Fruit fly (Drosophila melanogaster) whole organism, embryonic: Measurements from ENCODE around the gene Pgant8.
A peak's percentile ranks its signal among the peaks of the same experiment; 100 is the strongest.

ENCODE experiments used
- CG10959 ChIP-seq: fragments of 200-800 bp; sonication (Bioruptor generic); IDR thresholded peaks from 2 replicates; pipeline ENCODE4 v1.3.6; 2022; ENCODE audit warnings: missing biosample characterization, missing genetic modification characterization
- CG11504 ChIP-seq: fragments of 200-800 bp; sonication (Bioruptor generic); optimal IDR thresholded peaks from 3 replicates; lab custom pipeline; 2019; ENCODE audit warnings: missing biosample characterization, mild to moderate bottlenecking, missing genetic modification characterization, moderate library complexity
- CG12071 ChIP-seq: fragments of 200-800 bp; sonication (Bioruptor generic); optimal IDR thresholded peaks from 3 replicates; lab custom pipeline; 2018; ENCODE audit warnings: missing biosample characterization, mild to moderate bottlenecking, missing genetic modification characterization
- CG12391 ChIP-seq: fragments of 200-800 bp; sonication (Bioruptor generic); optimal IDR thresholded peaks from 3 replicates; lab custom pipeline; 2018; ENCODE audit warnings: missing biosample characterization, mild to moderate bottlenecking, missing genetic modification characterization, moderate library complexity
- CG13123 ChIP-seq: fragments of 200-800 bp; sonication (Bioruptor generic); optimal IDR thresholded peaks from 2 replicates; lab custom pipeline; 2016; ENCODE audit warnings: missing biosample characterization, missing genetic modification characterization
- CG13424 ChIP-seq: fragments of 200-800 bp; sonication (Bioruptor generic); optimal IDR thresholded peaks from 2 replicates; lab custom pipeline; 2019; ENCODE audit warnings: missing biosample characterization, mild to moderate bottlenecking, missing genetic modification characterization, moderate library complexity
- CG14050 ChIP-seq: fragments of 200-800 bp; sonication (Bioruptor generic); IDR thresholded peaks from 3 replicates; pipeline ENCODE4 v1.3.6; 2022; ENCODE audit warnings: missing biosample characterization, missing genetic modification characterization
- CG1529 ChIP-seq: fragments of 200-800 bp; sonication (Bioruptor generic); optimal IDR thresholded peaks from 3 replicates; lab custom pipeline; 2018; ENCODE audit warnings: missing biosample characterization, missing genetic modification characterization
- CG17802 ChIP-seq: fragments of 200-800 bp; sonication (Bioruptor generic); optimal IDR thresholded peaks from 2 replicates; lab custom pipeline; 2018; ENCODE audit warnings: missing biosample characterization, mild to moderate bottlenecking, missing genetic modification characterization, moderate library complexity
- CG2120 ChIP-seq: fragments of 200-800 bp; sonication (Bioruptor generic); optimal IDR thresholded peaks from 3 replicates; lab custom pipeline; 2016; ENCODE audit warnings: missing biosample characterization, missing genetic modification characterization
- CG2712 ChIP-seq: fragments of 200-800 bp; optimal IDR thresholded peaks from 3 replicates; lab custom pipeline; 2019; ENCODE audit warnings: missing biosample characterization, mild to moderate bottlenecking, missing genetic modification characterization, moderate library complexity
- CG2875 ChIP-seq: fragments of 200-800 bp; sonication (Bioruptor generic); optimal IDR thresholded peaks from 2 replicates; lab custom pipeline; 2017; ENCODE audit warnings: missing biosample characterization, mild to moderate bottlenecking, missing genetic modification characterization, missing genetic modification reagents
- CG3407 ChIP-seq: fragments of 200-800 bp; sonication (Bioruptor generic); optimal IDR thresholded peaks from 2 replicates; lab custom pipeline; 2018; ENCODE audit warnings: missing biosample characterization, mild to moderate bottlenecking, missing genetic modification characterization
- CG4404 ChIP-seq: fragments of 200-800 bp; sonication (Bioruptor generic); IDR thresholded peaks from 2 replicates; pipeline ENCODE4 v1.3.6; 2022; ENCODE audit warnings: missing biosample characterization, missing genetic modification characterization
- CG4854 ChIP-seq: fragments of 200-800 bp; sonication (Bioruptor generic); optimal IDR thresholded peaks from 2 replicates; lab custom pipeline; 2016; ENCODE audit warnings: missing biosample characterization, missing genetic modification characterization, inconsistent platforms
- CG6272 ChIP-seq: fragments of 200-800 bp; sonication (Bioruptor generic); IDR thresholded peaks from 2 replicates; pipeline ENCODE4 v1.3.6; 2022; ENCODE audit warnings: missing biosample characterization, missing genetic modification characterization
- CG7556 ChIP-seq: fragments of 200-800 bp; sonication (Bioruptor generic); optimal IDR thresholded peaks from 2 replicates; lab custom pipeline; 2017; ENCODE audit warnings: missing biosample characterization, mild to moderate bottlenecking, missing genetic modification characterization
- CG8281 ChIP-seq: fragments of 200-800 bp; sonication (Bioruptor generic); optimal IDR thresholded peaks from 2 replicates; lab custom pipeline; 2018; ENCODE audit warnings: missing biosample characterization, mild to moderate bottlenecking, missing genetic modification characterization, moderate library complexity
- CG9797 ChIP-seq: fragments of 200-800 bp; sonication (Bioruptor generic); optimal IDR thresholded peaks from 3 replicates; lab custom pipeline; 2018; ENCODE audit warnings: missing biosample characterization, mild to moderate bottlenecking, missing genetic modification characterization
- D ChIP-seq, 2 experiments: fragments of 200-800 bp in 1 of 2; fragments of >200 bp in 1 of 2; sonication (Bioruptor generic) in 1 of 2; optimal IDR thresholded peaks; 2 replicates in 1 of 2; 3 replicates in 1 of 2; lab custom pipeline; 2017; ENCODE audit warnings: mild to moderate bottlenecking in 1 of 2, missing biosample characterization in 1 of 2, missing genetic modification characterization in 1 of 2, missing genetic modification reagents in 1 of 2
- D19A ChIP-seq: fragments of 200-800 bp; optimal IDR thresholded peaks from 3 replicates; lab custom pipeline; 2019; ENCODE audit warnings: missing biosample characterization, mild to moderate bottlenecking, missing genetic modification characterization, moderate library complexity
- Ets97D ChIP-seq: fragments of 200-800 bp; sonication (Bioruptor generic); optimal IDR thresholded peaks from 3 replicates; lab custom pipeline; 2016; ENCODE audit warnings: missing biosample characterization, missing genetic modification characterization
- Hr51 ChIP-seq, 2 experiments: fragments of 200-800 bp; sonication (Bioruptor generic); optimal IDR thresholded peaks; 2 replicates in 1 of 2; 3 replicates in 1 of 2; lab custom pipeline; 2016 to 2018; ENCODE audit warnings: missing biosample characterization in 2 of 2, missing genetic modification characterization in 2 of 2, mild to moderate bottlenecking in 1 of 2, moderate library complexity in 1 of 2
- NK7.1 ChIP-seq: fragments of 200-800 bp; sonication (Bioruptor generic); optimal IDR thresholded peaks from 3 replicates; lab custom pipeline; 2016; ENCODE audit warnings: missing biosample characterization, missing genetic modification characterization
- Sox102F ChIP-seq: fragments of 200-800 bp; sonication (Bioruptor generic); optimal IDR thresholded peaks from 2 replicates; lab custom pipeline; 2018; ENCODE audit warnings: missing biosample characterization, mild to moderate bottlenecking, missing genetic modification characterization, moderate library complexity
- Ssrp ChIP-seq: fragments of 200-800 bp; sonication (Bioruptor generic); optimal IDR thresholded peaks from 2 replicates; lab custom pipeline; 2018; ENCODE audit warnings: missing biosample characterization, mild to moderate bottlenecking, missing genetic modification characterization, moderate library complexity
- Taf1 ChIP-seq: fragments of 200-800 bp; sonication (Bioruptor generic); IDR thresholded peaks from 2 replicates; pipeline ENCODE4 v1.3.6; 2022; ENCODE audit warnings: missing biosample characterization, missing genetic modification characterization
- Xbp1 ChIP-seq: fragments of 200-800 bp; sonication (Bioruptor generic); optimal IDR thresholded peaks from 3 replicates; lab custom pipeline; 2016; ENCODE audit warnings: missing biosample characterization, mild to moderate bottlenecking, missing genetic modification characterization
- ac ChIP-seq: fragments of 200-800 bp; sonication (Bioruptor generic); optimal IDR thresholded peaks from 3 replicates; lab custom pipeline; 2017; ENCODE audit warnings: missing biosample characterization, mild to moderate bottlenecking, missing genetic modification characterization
- ase ChIP-seq: fragments of 200-800 bp; sonication (Bioruptor generic); IDR thresholded peaks from 3 replicates; pipeline ENCODE4 v1.3.6; 2022; ENCODE audit warnings: missing biosample characterization, missing genetic modification characterization
- chinmo ChIP-seq: fragments of 200-800 bp; sonication (Bioruptor generic); IDR thresholded peaks from 4 replicates; pipeline ENCODE4 v1.3.6; 2022; ENCODE audit warnings: missing biosample characterization, missing genetic modification characterization; ENCODE audit not compliant: partially characterized antibody
- dan ChIP-seq: fragments of 200-800 bp; sonication (Bioruptor generic); IDR thresholded peaks from 2 replicates; pipeline ENCODE4 v1.3.6; 2022; ENCODE audit warnings: missing biosample characterization, missing genetic modification characterization
- ftz-f1 ChIP-seq: fragments of 200-800 bp; sonication (Bioruptor generic); optimal IDR thresholded peaks from 2 replicates; lab custom pipeline; 2016; ENCODE audit warnings: missing biosample characterization, missing genetic modification characterization
- fu2 ChIP-seq: fragments of 200-800 bp; sonication (Bioruptor generic); optimal IDR thresholded peaks from 2 replicates; lab custom pipeline; 2016; ENCODE audit warnings: missing biosample characterization, missing genetic modification characterization
- gce ChIP-seq: fragments of 200-800 bp; sonication (Bioruptor generic); IDR thresholded peaks from 3 replicates; pipeline ENCODE4 v1.3.6; 2022; ENCODE audit warnings: missing biosample characterization, missing genetic modification characterization
- ham ChIP-seq: fragments of 200-800 bp; sonication (Bioruptor generic); IDR thresholded peaks from 2 replicates; pipeline ENCODE4 v1.3.6; 2022; ENCODE audit warnings: missing biosample characterization, missing genetic modification characterization
- hb ChIP-seq: fragments of 200-800 bp; sonication (Bioruptor generic); IDR thresholded peaks from 3 replicates; pipeline ENCODE4 v1.3.6; 2022; ENCODE audit warnings: missing biosample characterization, missing genetic modification characterization; ENCODE audit not compliant: partially characterized antibody
- ken ChIP-seq: fragments of 200-800 bp; sonication (Bioruptor generic); IDR thresholded peaks from 3 replicates; pipeline ENCODE4 v1.3.6; 2022; ENCODE audit warnings: missing biosample characterization, missing genetic modification characterization
- kni ChIP-seq: fragments of 200-800 bp; sonication (Bioruptor generic); optimal IDR thresholded peaks from 3 replicates; lab custom pipeline; 2017; ENCODE audit warnings: mild to moderate bottlenecking, missing biosample characterization, missing genetic modification reagents, missing genetic modification characterization
- nau ChIP-seq: fragments of 200-800 bp; sonication (Bioruptor generic); optimal IDR thresholded peaks from 3 replicates; lab custom pipeline; 2017; ENCODE audit warnings: missing biosample characterization, mild to moderate bottlenecking, missing genetic modification characterization, missing genetic modification reagents
- nerfin-2 ChIP-seq: fragments of 200-800 bp; sonication (Bioruptor generic); IDR thresholded peaks from 2 replicates; pipeline ENCODE4 v1.3.6; 2022; ENCODE audit warnings: missing biosample characterization, missing genetic modification characterization; ENCODE audit not compliant: partially characterized antibody
- p53 ChIP-seq: fragments of 200-800 bp; sonication (Bioruptor generic); optimal IDR thresholded peaks from 2 replicates; lab custom pipeline; 2016; ENCODE audit warnings: missing biosample characterization, missing genetic modification characterization
- pfk ChIP-seq: fragments of 200-800 bp; sonication (Bioruptor generic); optimal IDR thresholded peaks from 2 replicates; lab custom pipeline; 2018; ENCODE audit warnings: missing biosample characterization, mild to moderate bottlenecking, missing genetic modification characterization, moderate library complexity
- salm ChIP-seq: fragments of 200-800 bp; sonication (Bioruptor generic); optimal IDR thresholded peaks from 2 replicates; lab custom pipeline; 2018; ENCODE audit warnings: missing biosample characterization, mild to moderate bottlenecking, missing genetic modification characterization
- sens ChIP-seq: fragments of 200-800 bp; sonication (Bioruptor generic); peaks from one replicate; lab custom pipeline; 2016; ENCODE audit warnings: missing biosample characterization, missing genetic modification characterization
- seq ChIP-seq: fragments of 200-800 bp; sonication (Bioruptor generic); IDR thresholded peaks from 2 replicates; pipeline ENCODE4 v1.3.6; 2022; ENCODE audit warnings: missing biosample characterization, missing genetic modification characterization
- sima ChIP-seq: fragments of 200-800 bp; sonication (Bioruptor generic); optimal IDR thresholded peaks from 2 replicates; lab custom pipeline; 2016; ENCODE audit warnings: missing biosample characterization, missing genetic modification characterization
- sqz ChIP-seq: fragments of 200-800 bp; sonication (Bioruptor generic); optimal IDR thresholded peaks from 3 replicates; lab custom pipeline; 2018; ENCODE audit warnings: missing biosample characterization, mild to moderate bottlenecking, missing genetic modification characterization
- wor ChIP-seq: fragments of 200-800 bp; sonication (Bioruptor generic); IDR thresholded peaks from 2 replicates; pipeline ENCODE4 v1.3.6; 2022; ENCODE audit warnings: missing biosample characterization, missing genetic modification characterization
- zen ChIP-seq: fragments of 200-800 bp; sonication (Bioruptor generic); optimal IDR thresholded peaks from 3 replicates; lab custom pipeline; 2018; ENCODE audit warnings: missing biosample characterization, mild to moderate bottlenecking, missing genetic modification characterization, moderate library complexity

Pgant8 gene

dm6 chr3L:15700338-15700966, 16.8 kb downstream of the Pgant8 start (continued):
- TF ChIP-seq salm (tag; lab: Kevin White, UChicago) (no peak), CG2120 (GFP tag; lab: Kevin White, UChicago) (no peak), ftz-f1 (GFP tag; lab: Kevin White, UChicago) (no peak), nerfin-2 (GFP tag; lab: Robert Waterston, UW) (no peak), CG7556 (peak; percentile 72), CG12071 (GFP tag; lab: Kevin White, UChicago) (no peak), CG4404 (GFP tag; lab: Robert Waterston, UW) (peak; percentile 54), CG3407 (GFP tag; lab: Kevin White, UChicago) (peak; percentile 25), CG6272 (GFP tag; lab: Robert Waterston, UW) (no peak), seq (no peak), Taf1 (GFP tag; lab: Robert Waterston, UW) (no peak), zen (tag; lab: Kevin White, UChicago) (peak; percentile 73), chinmo (GFP tag; lab: Robert Waterston, UW) (no peak), p53 (no peak), CG2712 (tag; lab: Kevin White, UChicago) (peak; percentile 81), Ets97D (no peak), wor (GFP tag; lab: Robert Waterston, UW) (no peak), ase (GFP tag; lab: Robert Waterston, UW) (no peak), Hr51 (GFP tag; optimal IDR thresholded peaks at IDR 0.05; lab: Kevin White, UChicago) (no peak), pfk (GFP tag; lab: Kevin White, UChicago) (no peak), Xbp1 (no peak), sqz (GFP tag; lab: Kevin White, UChicago) (peak; percentile 20), CG9797 (no peak), CG2875 (GFP tag; lab: Kevin White, UChicago) (peak; percentile 38), NK7.1 (no peak), hb (no peak), CG14050 (GFP tag; lab: Robert Waterston, UW) (no peak), D (optimal IDR thresholded peaks at IDR 0.05; lab: Kevin White, UChicago) (no peak), D (GFP tag; optimal IDR thresholded peaks at IDR 0.05; lab: Kevin White, UChicago) (peak; percentile 19), gce (no peak), CG10959 (GFP tag; lab: Robert Waterston, UW) (peak; percentile 46; the same call in 1 of the 2 replicates), dan (GFP tag; lab: Robert Waterston, UW) (no peak), ac (peak; percentile 80), fu2 (GFP tag; lab: Kevin White, UChicago) (no peak), CG4854 (GFP tag; lab: Kevin White, UChicago) (no peak), nau (no peak), ham (GFP tag; lab: Robert Waterston, UW) (no peak), D19A (peak; percentile 69), Ssrp (tag; lab: Kevin White, UChicago) (peak; percentile 57), ken (GFP tag; lab: Robert Waterston, UW) (no peak), kni (GFP tag; lab: Kevin White, UChicago) (no peak), CG11504 (peak; percentile 27), CG12391 (peak; percentile 81), CG13424 (tag; lab: Kevin White, UChicago) (peak; percentile 42), CG8281 (no peak), sens (GFP tag; lab: Kevin White, UChicago) (peak; percentile 89), CG13123 (GFP tag; lab: Kevin White, UChicago) (no peak), sima (GFP tag; lab: Kevin White, UChicago) (no peak), Sox102F (no peak), CG17802 (tag; lab: Kevin White, UChicago) (no peak), CG1529 (GFP tag; lab: Kevin White, UChicago) (peak; percentile 50)
